Fruit fly (Drosophila melanogaster): Measurements from ENCODE around the gene Tmf.
A peak's percentile ranks its signal among the peaks of the same experiment; 100 is the strongest.

Gene Tmf

dm6 chrX:6813678-6814077 is 30.5 kb upstream of the Tmf start, which contains the start of gene iav:
Gene iav (plus strand): TSS chrX:6813978.
- TF ChIP-seq insv (optimal IDR thresholded peaks at IDR 0.05) = no peak
- no peak for TF ChIP-seq Sin3A (optimal IDR thresholded peaks at IDR 0.05)
- no peak for TF ChIP-seq ttk (optimal IDR thresholded peaks at IDR 0.05)
- TF ChIP-seq psq (optimal IDR thresholded peaks at IDR 0.05) = no peak
- no peak for TF ChIP-seq h (optimal IDR thresholded peaks at IDR 0.05)
- no peak for TF ChIP-seq Myc (optimal IDR thresholded peaks at IDR 0.05)

dm6 chrX:6820703-6821102 is 23.4 kb upstream of the Tmf start, which contains the start of the genes Nf-YC and xit:
Gene Nf-YC (minus strand): TSS chrX:6820919.
Gene xit (plus strand): TSS chrX:6821016.
- TF ChIP-seq h (optimal IDR thresholded peaks at IDR 0.05) (no peak), Myc (optimal IDR thresholded peaks at IDR 0.05) (no peak), ttk (optimal IDR thresholded peaks at IDR 0.05) (no peak), Sin3A (optimal IDR thresholded peaks at IDR 0.05) (no peak), psq (optimal IDR thresholded peaks at IDR 0.05) (no peak), insv (optimal IDR thresholded peaks at IDR 0.05) (no peak)

dm6 chrX:6822904-6823303 is 21.2 kb upstream of the Tmf start, which contains the start of gene Atx-1:
Gene Atx-1 (plus strand): TSS chrX:6823204.
- TF ChIP-seq insv (optimal IDR thresholded peaks at IDR 0.05) (no peak), Sin3A (optimal IDR thresholded peaks at IDR 0.05) (no peak), h (optimal IDR thresholded peaks at IDR 0.05) (no peak), psq (optimal IDR thresholded peaks at IDR 0.05) (no peak), ttk (optimal IDR thresholded peaks at IDR 0.05) (no peak), Myc (optimal IDR thresholded peaks at IDR 0.05) (no peak)

dm6 chrX:6824203-6824602 is 19.9 kb upstream of the Tmf start, which contains the start of gene nonC:
Gene nonC (plus strand): TSS chrX:6824496.
- no peak for TF ChIP-seq psq (optimal IDR thresholded peaks at IDR 0.05)
- TF ChIP-seq Myc (optimal IDR thresholded peaks at IDR 0.05) = no peak
- no peak for TF ChIP-seq insv (optimal IDR thresholded peaks at IDR 0.05)
- TF ChIP-seq h (optimal IDR thresholded peaks at IDR 0.05) = no peak
- no peak for TF ChIP-seq Sin3A (optimal IDR thresholded peaks at IDR 0.05)
- no peak for TF ChIP-seq ttk (optimal IDR thresholded peaks at IDR 0.05)

dm6 chrX:6832584-6832983 is 11.6 kb upstream of the Tmf start, which contains the start of gene mAChR-C:
Gene mAChR-C (minus strand): TSS chrX:6832684.
- TF ChIP-seq insv (optimal IDR thresholded peaks at IDR 0.05) = no peak
- TF ChIP-seq psq (optimal IDR thresholded peaks at IDR 0.05) = no peak
- no peak for TF ChIP-seq Myc (optimal IDR thresholded peaks at IDR 0.05)
- TF ChIP-seq ttk (optimal IDR thresholded peaks at IDR 0.05) = no peak
- no peak for TF ChIP-seq h (optimal IDR thresholded peaks at IDR 0.05)
- TF ChIP-seq Sin3A (optimal IDR thresholded peaks at IDR 0.05) = no peak

dm6 chrX:6849178-6849956 is 5.2 kb downstream of the Tmf start, which contains the start of the genes Cht11 and CG4558:
Gene Cht11 (minus strand): TSS chrX:6849517.
Gene CG4558 (plus strand): TSS chrX:6849770.
- TF ChIP-seq h (optimal IDR thresholded peaks at IDR 0.05) (no peak), psq (optimal IDR thresholded peaks at IDR 0.05) (no peak), insv (optimal IDR thresholded peaks at IDR 0.05) (no peak), Myc (optimal IDR thresholded peaks at IDR 0.05) (no peak), ttk (optimal IDR thresholded peaks at IDR 0.05) (no peak), Sin3A (optimal IDR thresholded peaks at IDR 0.05) (no peak)

- TF ChIP-seq insv (optimal IDR thresholded peaks at IDR 0.05) (no peak), psq (optimal IDR thresholded peaks at IDR 0.05) (no peak), ttk (optimal IDR thresholded peaks at IDR 0.05) (no peak), Sin3A (optimal IDR thresholded peaks at IDR 0.05) (no peak), Myc (optimal IDR thresholded peaks at IDR 0.05) (no peak), h (optimal IDR thresholded peaks at IDR 0.05) (no peak)
Measured at dm6 chrX:6852574-6852973, 8.4 kb downstream of the Tmf start.

- TF ChIP-seq psq (optimal IDR thresholded peaks at IDR 0.05) (no peak), h (optimal IDR thresholded peaks at IDR 0.05) (no peak), insv (optimal IDR thresholded peaks at IDR 0.05) (no peak)
Measured at dm6 chrX:6853384-6853783, 9.2 kb downstream of the Tmf start.

dm6 chrX:6854563-6854962 is 10.4 kb downstream of the Tmf start:
- TF ChIP-seq insv (optimal IDR thresholded peaks at IDR 0.05) (no peak), ttk (optimal IDR thresholded peaks at IDR 0.05) (no peak), psq (optimal IDR thresholded peaks at IDR 0.05) (no peak), Sin3A (optimal IDR thresholded peaks at IDR 0.05) (no peak), h (optimal IDR thresholded peaks at IDR 0.05) (no peak), Myc (optimal IDR thresholded peaks at IDR 0.05) (no peak)

dm6 chrX:6855366-6856200 is 11.4 kb downstream of the Tmf start:
- TF ChIP-seq Myc (optimal IDR thresholded peaks at IDR 0.05) (no peak), ttk (optimal IDR thresholded peaks at IDR 0.05) (no peak), psq (optimal IDR thresholded peaks at IDR 0.05) (no peak), insv (optimal IDR thresholded peaks at IDR 0.05) (no peak), Sin3A (optimal IDR thresholded peaks at IDR 0.05) (no peak), h (optimal IDR thresholded peaks at IDR 0.05) (no peak)

- TF ChIP-seq psq (optimal IDR thresholded peaks at IDR 0.05) (peak; percentile 16), h (optimal IDR thresholded peaks at IDR 0.05) (no peak)
Measured at dm6 chrX:6856332-6856995, 12.3 kb downstream of the Tmf start.

All from Kc167 (cell line).